Worm (Caenorhabditis elegans) whole organism, L1 larva: ENCODE measurements around the gene ZC302.3.
A peak's percentile ranks its signal among the peaks of the same experiment; 100 is the strongest.

Experiments used
- aha-1 ChIP-seq: fragments of 150-350 bp; optimal IDR thresholded peaks from 2 replicates; lab custom pipeline; 2014; ENCODE audit warnings: missing biosample characterization, missing genetic modification characterization
- aly-2 ChIP-seq: fragments of 150-350 bp; optimal IDR thresholded peaks from 2 replicates; lab custom pipeline; 2014; ENCODE audit warnings: missing biosample characterization, missing genetic modification characterization
- ama-1 ChIP-seq: fragments of 150-350 bp; optimal IDR thresholded peaks from 2 replicates; lab custom pipeline; 2014
- blmp-1 ChIP-seq: fragments of 150-350 bp; optimal IDR thresholded peaks from 2 replicates; lab custom pipeline; 2014; ENCODE audit warnings: missing biosample characterization, missing genetic modification characterization
- ceh-63 ChIP-seq: fragments of 200-800 bp; sonication (Bioruptor generic); optimal IDR thresholded peaks from 2 replicates; lab custom pipeline; 2018; ENCODE audit warnings: mild to moderate bottlenecking, missing genetic modification characterization, missing compliant biosample characterization
- ceh-8 ChIP-seq: fragments of 200-800 bp; sonication (Bioruptor generic); optimal IDR thresholded peaks from 2 replicates; lab custom pipeline; 2018; ENCODE audit warnings: mild to moderate bottlenecking, missing genetic modification characterization, moderate library complexity, missing compliant biosample characterization
- ceh-88 ChIP-seq: fragments of 200-800 bp; sonication (Bioruptor generic); IDR thresholded peaks from 2 replicates; pipeline ENCODE4 v1.3.6; 2022; ENCODE audit warnings: missing genetic modification characterization, missing compliant biosample characterization
- ceh-90 ChIP-seq: sonication (generic microtip); optimal IDR thresholded peaks from 2 replicates; lab custom pipeline; 2016; ENCODE audit warnings: missing genetic modification characterization, missing compliant biosample characterization
- dsc-1 ChIP-seq: sonication (generic microtip); optimal IDR thresholded peaks from 2 replicates; lab custom pipeline; 2016; ENCODE audit warnings: mild to moderate bottlenecking, missing genetic modification characterization, missing compliant biosample characterization
- efl-1 ChIP-seq, 4 experiments: fragments of 150-350 bp; optimal IDR thresholded peaks in 3 of 4; peaks in 1 of 4; 1 replicate in 1 of 4; 2 replicates in 3 of 4; lab custom pipeline; 2014; ENCODE audit warnings: missing biosample characterization in 2 of 4, missing genetic modification characterization in 2 of 4, missing genetic modification reagents in 2 of 4
- efl-3 ChIP-seq: fragments of 200-800 bp; sonication (Bioruptor generic); optimal IDR thresholded peaks from 2 replicates; lab custom pipeline; 2018; ENCODE audit warnings: mild to moderate bottlenecking, missing genetic modification characterization, missing compliant biosample characterization
- elt-2 ChIP-seq: sonication (generic microtip); optimal IDR thresholded peaks from 2 replicates; lab custom pipeline; 2016; ENCODE audit warnings: missing genetic modification characterization, mild to moderate bottlenecking, inconsistent platforms, missing compliant biosample characterization, missing genetic modification reagents
- elt-3 ChIP-seq, 6 experiments: fragments of 150-350 bp in 1 of 6; sonication (generic microtip); optimal IDR thresholded peaks; 2 replicates each; lab custom pipeline; 2017 to 2018; ENCODE audit warnings: missing biosample characterization in 6 of 6, missing genetic modification characterization in 6 of 6, inconsistent platforms in 1 of 6
- hpl-2 ChIP-seq: fragments of 150-350 bp; optimal IDR thresholded peaks from 2 replicates; lab custom pipeline; 2014; ENCODE audit warnings: missing biosample characterization, missing genetic modification reagents, missing genetic modification characterization
- isw-1 ChIP-seq: fragments of 200-800 bp; sonication (Bioruptor generic); IDR thresholded peaks from 2 replicates; pipeline ENCODE4 v1.3.6; 2022; ENCODE audit warnings: missing genetic modification characterization, missing compliant biosample characterization
- jun-1 ChIP-seq: fragments of 150-350 bp; optimal IDR thresholded peaks from 2 replicates; lab custom pipeline; 2014; ENCODE audit warnings: missing biosample characterization, missing genetic modification reagents, missing genetic modification characterization
- lin-14 ChIP-seq: fragments of 200-800 bp; sonication (Bioruptor generic); optimal IDR thresholded peaks from 2 replicates; lab custom pipeline; 2018; ENCODE audit warnings: mild to moderate bottlenecking, missing genetic modification characterization, moderate library complexity, missing compliant biosample characterization
- lin-15B ChIP-seq: fragments of 150-350 bp; sonication (generic microtip); optimal IDR thresholded peaks from 3 replicates; lab custom pipeline; 2014; ENCODE audit warnings: missing biosample characterization, missing genetic modification characterization
- lin-35 ChIP-seq, 2 experiments: fragments of 150-350 bp; optimal IDR thresholded peaks; 2 replicates each; lab custom pipeline; 2014; ENCODE audit warnings: missing biosample characterization in 2 of 2, missing genetic modification characterization in 2 of 2, missing genetic modification reagents in 2 of 2
- lin-39 ChIP-seq: fragments of 150-350 bp; optimal IDR thresholded peaks from 2 replicates; lab custom pipeline; 2014; ENCODE audit warnings: missing biosample characterization, missing genetic modification reagents, missing genetic modification characterization
- lsy-2 ChIP-seq, 2 experiments: fragments of 150-350 bp; optimal IDR thresholded peaks; 2 replicates each; lab custom pipeline; 2014; ENCODE audit warnings: missing biosample characterization in 2 of 2, missing genetic modification characterization in 2 of 2
- mab-9 ChIP-seq: fragments of 200-800 bp; sonication (Bioruptor generic); IDR thresholded peaks from 2 replicates; pipeline ENCODE4 v1.3.6; 2022; ENCODE audit warnings: missing genetic modification reagents, missing genetic modification characterization, missing compliant biosample characterization
- mdl-1 ChIP-seq, 2 experiments: fragments of 150-350 bp; optimal IDR thresholded peaks; 2 replicates each; lab custom pipeline; 2014 to 2017; ENCODE audit warnings: missing biosample characterization in 2 of 2, missing genetic modification characterization in 2 of 2, inconsistent platforms in 1 of 2
- mep-1 ChIP-seq: fragments of 150-350 bp; optimal IDR thresholded peaks from 2 replicates; lab custom pipeline; 2014; ENCODE audit warnings: missing biosample characterization, missing genetic modification characterization
- nhr-12 ChIP-seq: sonication (generic microtip); optimal IDR thresholded peaks from 2 replicates; lab custom pipeline; 2017; ENCODE audit warnings: missing biosample characterization, missing genetic modification characterization
- nhr-19 ChIP-seq: fragments of 200-800 bp; sonication (Bioruptor generic); conservative IDR thresholded peaks from 2 replicates; pipeline ENCODE4 v1.3.6; 2022; ENCODE audit warnings: missing genetic modification characterization, missing compliant biosample characterization
- nhr-20 ChIP-seq: sonication (generic microtip); optimal IDR thresholded peaks from 2 replicates; lab custom pipeline; 2016; ENCODE audit warnings: mild to moderate bottlenecking, missing genetic modification characterization, missing compliant biosample characterization
- nhr-28 ChIP-seq: fragments of 150-350 bp; optimal IDR thresholded peaks from 2 replicates; lab custom pipeline; 2014; ENCODE audit warnings: missing biosample characterization, missing genetic modification characterization
- nhr-71 ChIP-seq: sonication (generic microtip); optimal IDR thresholded peaks from 2 replicates; lab custom pipeline; 2016; ENCODE audit warnings: mild to moderate bottlenecking, missing genetic modification characterization, moderate library complexity, missing compliant biosample characterization
- nhr-84 ChIP-seq: sonication (generic microtip); optimal IDR thresholded peaks from 2 replicates; lab custom pipeline; 2017; ENCODE audit warnings: missing biosample characterization, missing genetic modification characterization
- nhr-85 ChIP-seq: sonication (generic microtip); peaks from one replicate; lab custom pipeline; 2016; ENCODE audit warnings: missing genetic modification characterization, inconsistent platforms, missing compliant biosample characterization
- rnt-1 ChIP-seq: sonication (generic microtip); optimal IDR thresholded peaks from 2 replicates; lab custom pipeline; 2016; ENCODE audit warnings: mild to moderate bottlenecking, missing genetic modification characterization, moderate library complexity, missing compliant biosample characterization
- snu-23 ChIP-seq: sonication (generic microtip); optimal IDR thresholded peaks from 2 replicates; lab custom pipeline; 2016; ENCODE audit warnings: missing genetic modification characterization, missing compliant biosample characterization
- sox-4 ChIP-seq: sonication (generic microtip); optimal IDR thresholded peaks from 2 replicates; lab custom pipeline; 2016; ENCODE audit warnings: missing genetic modification characterization, missing compliant biosample characterization
- swsn-7 ChIP-seq: sonication (generic microtip); optimal IDR thresholded peaks from 2 replicates; lab custom pipeline; 2016; ENCODE audit warnings: missing genetic modification characterization, missing compliant biosample characterization
- tbx-2 ChIP-seq: sonication (generic microtip); optimal IDR thresholded peaks from 2 replicates; lab custom pipeline; 2016; ENCODE audit warnings: missing genetic modification characterization, missing compliant biosample characterization
- unc-130 ChIP-seq: fragments of 150-350 bp; optimal IDR thresholded peaks from 2 replicates; lab custom pipeline; 2017; ENCODE audit warnings: missing biosample characterization, missing genetic modification characterization, inconsistent platforms
- xbp-1 ChIP-seq: sonication (generic microtip); optimal IDR thresholded peaks from 2 replicates; lab custom pipeline; 2016; ENCODE audit warnings: missing genetic modification characterization, missing compliant biosample characterization
- ztf-4 ChIP-seq: fragments of 150-350 bp; optimal IDR thresholded peaks from 2 replicates; lab custom pipeline; 2014; ENCODE audit warnings: missing biosample characterization, missing genetic modification characterization

The ZC302.3 gene

DNA sequence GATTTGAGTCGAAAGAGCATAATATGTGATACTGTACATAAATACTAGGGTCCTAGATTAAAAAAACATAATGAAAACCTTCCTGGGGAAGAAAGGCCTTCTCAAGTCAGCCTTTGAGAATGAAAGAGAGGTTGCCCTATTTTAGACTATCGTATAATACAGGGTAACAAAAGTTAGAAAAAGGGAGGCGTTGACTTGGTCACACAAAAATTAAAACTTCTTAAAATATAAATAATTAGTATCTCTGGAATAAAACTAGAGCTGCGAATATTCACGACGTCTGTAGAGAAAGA, 28.7 kb downstream of the ZC302.3 start:
- TF ChIP-seq efl-1 (optimal IDR thresholded peaks at IDR 0.05; lab: Kevin White, UChicago) (no peak), efl-1 (GFP tag; optimal IDR thresholded peaks at IDR 0.05 in 1 of 2; lab: Kevin White, UChicago) (peak in 1 of 2 experiments; percentile 84), ztf-4 (tag; lab: Kevin White, UChicago) (no peak), nhr-71 (tag; lab: Kevin White, UChicago) (no peak), lsy-2 (tag; optimal IDR thresholded peaks at IDR 0.05; lab: Kevin White, UChicago) (no peak)

DNA sequence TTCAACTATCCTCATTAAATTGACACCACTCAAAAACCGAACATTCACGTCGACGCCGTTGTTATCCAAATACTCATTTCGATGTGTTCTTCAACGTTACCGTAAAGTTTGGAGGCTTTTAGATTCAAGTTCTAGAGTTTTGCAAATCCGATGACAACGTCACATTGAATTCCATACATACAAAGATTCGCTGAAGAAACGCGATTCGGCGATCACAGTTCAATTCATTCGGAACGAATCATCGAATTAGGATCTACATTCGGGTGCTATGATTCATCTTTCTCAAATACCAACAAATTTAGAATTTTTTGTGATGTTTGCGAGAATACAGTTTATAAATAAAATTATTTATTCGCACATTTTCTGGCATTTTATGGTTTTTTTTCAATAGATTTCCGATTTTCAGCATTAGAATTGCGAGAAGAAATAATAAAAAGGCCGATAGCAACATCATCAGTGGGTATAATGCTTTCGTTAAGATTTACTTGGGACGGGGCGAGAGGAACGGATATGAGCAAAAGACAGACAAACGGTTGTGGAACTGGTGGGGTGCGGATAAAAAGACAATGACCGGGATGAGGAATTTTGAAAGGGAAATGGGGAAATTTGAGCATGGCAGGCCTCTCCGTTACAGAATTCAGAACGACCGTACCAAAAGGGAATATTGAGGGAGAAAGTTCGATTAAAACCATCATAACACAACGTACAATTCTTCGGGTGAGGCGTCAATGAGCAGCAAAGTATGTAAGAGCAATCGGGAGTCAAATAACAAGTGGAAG, 29.2 kb downstream of the ZC302.3 start:
- TF ChIP-seq lin-14 (peak; percentile 39), nhr-19 (GFP tag; lab: Robert Waterston, UW) (no peak), nhr-84 (tag; lab: Kevin White, UChicago) (no peak), lin-15B (no peak), rnt-1 (no peak), ceh-63 (no peak), mab-9 (GFP tag; lab: Robert Waterston, UW) (no peak), mep-1 (peak; percentile 0), efl-1 (optimal IDR thresholded peaks at IDR 0.05; lab: Kevin White, UChicago) (peak; percentile 3 to 6), efl-1 (GFP tag; optimal IDR thresholded peaks at IDR 0.05 in 1 of 2; lab: Kevin White, UChicago) (peak in 1 of 2 experiments; percentile 73), elt-2 (no peak), ceh-88 (no peak), nhr-85 (tag; lab: Kevin White, UChicago) (peak; percentile 64), hpl-2 (no peak), aha-1 (tag; lab: Kevin White, UChicago) (no peak), snu-23 (GFP tag; lab: Kevin White, UChicago) (peak; percentile 5), ama-1 (lab: Kevin White, UChicago) (peak; percentile 52), blmp-1 (peak; percentile 56), lin-35 (GFP tag; optimal IDR thresholded peaks at IDR 0.05; lab: Kevin White, UChicago) (peak in 1 of 2 experiments; percentile 39), dsc-1 (no peak), nhr-20 (tag; lab: Kevin White, UChicago) (no peak), nhr-71 (tag; lab: Kevin White, UChicago) (peak; percentile 4), ceh-8 (GFP tag; lab: Kevin White, UChicago) (no peak), mdl-1 (tag; optimal IDR thresholded peaks at IDR 0.05; lab: Kevin White, UChicago) (peak in 1 of 2 experiments; percentile 28), xbp-1 (tag; lab: Kevin White, UChicago) (no peak), unc-130 (peak; percentile 7), tbx-2 (tag; lab: Kevin White, UChicago) (peak; percentile 39), ceh-90 (tag; lab: Kevin White, UChicago) (no peak), elt-3 (tag; optimal IDR thresholded peaks at IDR 0.05; lab: Kevin White, UChicago) (peak in 1 of 6 experiments; percentile 10), jun-1 (tag; lab: Kevin White, UChicago) (peak; percentile 4), lin-39 (tag; lab: Kevin White, UChicago) (no peak), nhr-28 (tag; lab: Kevin White, UChicago) (no peak), swsn-7 (tag; lab: Kevin White, UChicago) (no peak), lsy-2 (tag; optimal IDR thresholded peaks at IDR 0.05; lab: Kevin White, UChicago) (peak in 1 of 2 experiments; percentile 40), sox-4 (tag; lab: Kevin White, UChicago) (peak; percentile 40), nhr-12 (tag; lab: Kevin White, UChicago) (no peak), aly-2 (tag; lab: Kevin White, UChicago) (peak; percentile 74)
- TF ChIP-seq, all 84 proteins: peak for 17

DNA sequence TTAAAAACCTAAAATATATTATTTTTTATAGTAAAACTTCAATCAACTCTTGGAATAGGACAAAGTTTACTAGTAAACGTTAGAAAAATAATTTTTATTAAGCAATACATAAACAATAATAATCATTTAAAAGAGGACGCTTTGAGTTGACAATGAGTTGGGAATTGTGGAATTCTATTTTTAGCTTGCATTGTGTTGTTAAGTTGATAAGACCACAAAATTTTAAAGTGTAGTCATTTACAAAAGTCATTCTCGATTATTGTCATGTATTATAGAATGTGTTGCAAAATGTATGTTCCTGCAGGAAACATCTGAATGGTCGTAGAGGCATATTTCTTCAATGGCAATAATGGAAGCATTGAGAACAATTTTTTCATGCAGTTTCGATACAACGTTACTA, 30.3 kb downstream of the ZC302.3 start:
- peak; percentile 16 for TF ChIP-seq elt-2
- no peak for TF ChIP-seq efl-3 (GFP tag; lab: Kevin White, UChicago)
- no peak for TF ChIP-seq isw-1 (GFP tag; lab: Robert Waterston, UW)
- TF ChIP-seq lin-15B, result no peak
- TF ChIP-seq efl-1 (optimal IDR thresholded peaks at IDR 0.05; lab: Kevin White, UChicago), result no peak
- TF ChIP-seq efl-1 (GFP tag; optimal IDR thresholded peaks at IDR 0.05 in 1 of 2; lab: Kevin White, UChicago), result peak in 1 of 2 experiments; percentile 50
- no peak for TF ChIP-seq lin-39 (tag; lab: Kevin White, UChicago)
- TF ChIP-seq ceh-90 (tag; lab: Kevin White, UChicago), result no peak
- TF ChIP-seq nhr-85 (tag; lab: Kevin White, UChicago), result no peak
